Fruit fly (Drosophila melanogaster): Measurements from ENCODE around the gene Mt2.
A peak's percentile ranks its signal among the peaks of the same experiment; 100 is the strongest.

Mt2 gene

DNA sequence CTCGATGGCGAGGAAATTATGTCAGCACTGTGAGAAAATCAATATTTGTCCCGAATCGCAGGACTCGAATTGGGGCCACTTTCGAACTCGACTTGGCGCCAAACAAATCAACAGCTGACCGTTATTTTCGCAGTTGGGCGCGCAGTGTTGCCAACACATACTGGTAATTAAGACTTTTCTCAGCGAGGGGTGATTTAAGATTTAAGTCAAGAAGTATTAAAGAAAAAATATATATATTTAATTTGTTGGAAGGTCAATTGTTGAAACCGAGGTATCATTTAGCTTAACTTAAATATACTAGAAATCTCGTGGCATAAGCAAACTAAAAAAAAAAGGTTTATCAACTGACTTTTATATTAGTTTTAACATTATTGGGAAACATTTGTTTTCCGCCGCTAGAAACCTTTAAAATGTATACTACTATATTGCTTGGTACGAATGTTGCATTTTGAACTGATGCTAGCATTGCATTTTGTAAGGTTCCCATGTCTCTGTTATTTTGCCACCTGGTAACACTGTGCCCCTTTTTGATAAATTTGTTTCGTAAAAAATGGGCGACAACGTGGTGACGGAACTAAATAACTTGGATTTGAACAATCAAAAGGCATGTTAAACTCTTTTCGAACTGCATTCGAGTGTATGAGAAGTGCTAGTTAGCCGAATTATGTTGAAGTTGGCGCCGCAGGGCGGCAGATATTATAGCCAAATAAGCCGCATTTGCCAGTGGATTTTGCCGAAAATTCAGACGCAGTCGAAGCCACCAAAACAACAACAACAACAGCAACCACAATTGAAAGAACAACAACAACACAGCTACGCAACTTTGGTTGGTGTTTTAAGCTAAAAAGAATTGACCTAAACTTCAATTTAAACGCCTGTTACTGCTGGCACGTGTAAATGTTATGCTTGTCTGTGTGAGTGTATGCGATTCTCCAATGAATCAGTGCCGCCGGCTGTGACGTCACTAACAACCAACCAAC, 7.2 kb downstream of the Mt2 start, which contains the start of the genes Patsas and ThrRS:
Patsas (minus strand) TSS at position 55 of the 980 bp plus-strand sequence.
ThrRS (plus strand) TSS at position 521 of the 980 bp plus-strand sequence.
- TF ChIP-seq amos (GFP tag; IDR thresholded peaks at IDR 0.05; ENCODE audit: partially characterized antibody) (0 out of 2 replicates have a peak, but pooled peaks have one; percentile 15), CG8359 (GFP tag; optimal IDR thresholded peaks at IDR 0.05; ENCODE audit: borderline replicate concordance) (peak; percentile 14), abd-A (tag; optimal IDR thresholded peaks at IDR 0.05) (no peak), onecut (GFP tag; IDR thresholded peaks at IDR 0.05) (peak; percentile 97), run (tag; optimal IDR thresholded peaks at IDR 0.05) (peak; percentile 18), CG1792 (GFP tag; optimal IDR thresholded peaks at IDR 0.05) (peak; percentile 53), CG15269 (tag; optimal IDR thresholded peaks at IDR 0.05) (peak; percentile 90), CG32532 (GFP tag; IDR thresholded peaks at IDR 0.05) (peak; percentile 88), CG14014 (GFP tag; IDR thresholded peaks at IDR 0.05) (peak; percentile 85), ranshi (GFP tag; IDR thresholded peaks at IDR 0.05) (peak; percentile 86), wor (GFP tag; IDR thresholded peaks at IDR 0.05) (peak; percentile 32; the same call in 1 of the 2 replicates), CG6272 (GFP tag; IDR thresholded peaks at IDR 0.05) (peak; percentile 85), CG11560 (tag; IDR thresholded peaks at IDR 0.05) (0 out of 3 replicates have a peak, but pooled peaks have one; percentile 51), CG6683 (GFP tag; optimal IDR thresholded peaks at IDR 0.05) (peak; percentile 47), Eip74EF (GFP tag; optimal IDR thresholded peaks at IDR 0.05) (no peak), Xrp1 (GFP tag; IDR thresholded peaks at IDR 0.05) (peak; percentile 82), CG12769 (tag; optimal IDR thresholded peaks at IDR 0.05) (no peak), bcd (GFP tag; optimal IDR thresholded peaks at IDR 0.05) (peak; percentile 87), CG10274 (GFP tag; optimal IDR thresholded peaks at IDR 0.05) (peak; percentile 49), zf30C (GFP tag; optimal IDR thresholded peaks at IDR 0.05) (no peak), ro (GFP tag; IDR thresholded peaks at IDR 0.05) (no peak), Drgx (GFP tag; IDR thresholded peaks at IDR 0.05) (peak; percentile 83), pita (GFP tag; optimal IDR thresholded peaks at IDR 0.05) (no peak), D19A (tag; optimal IDR thresholded peaks at IDR 0.05) (peak; percentile 70), slp2 (GFP tag; optimal IDR thresholded peaks at IDR 0.05) (peak; percentile 73), CG12942 (GFP tag; optimal IDR thresholded peaks at IDR 0.05) (peak; percentile 86), CG13424 (tag; optimal IDR thresholded peaks at IDR 0.05) (peak; percentile 91), CHES-1-like (GFP tag; optimal IDR thresholded peaks at IDR 0.05) (peak; percentile 55), corto (GFP tag; optimal IDR thresholded peaks at IDR 0.05) (no peak), CG6813 (GFP tag; optimal IDR thresholded peaks at IDR 0.05) (peak; percentile 62), pfk (GFP tag; optimal IDR thresholded peaks at IDR 0.05) (no peak), Hmx (GFP tag; optimal IDR thresholded peaks at IDR 0.05) (peak; percentile 41), CG17359 (tag; optimal IDR thresholded peaks at IDR 0.05) (peak; percentile 86), CG31441 (GFP tag; IDR thresholded peaks at IDR 0.05) (peak; percentile 90), CG3847 (GFP tag; IDR thresholded peaks at IDR 0.05) (peak; percentile 90), CG8281 (tag; optimal IDR thresholded peaks at IDR 0.05) (peak; percentile 68), z (GFP tag; IDR thresholded peaks at IDR 0.05) (no peak), ato (GFP tag; IDR thresholded peaks at IDR 0.05; ENCODE audit: partially characterized antibody) (no peak), Antp (GFP tag; optimal IDR thresholded peaks at IDR 0.05) (peak; percentile 67), NK7.1 (GFP tag; optimal IDR thresholded peaks at IDR 0.05) (peak; percentile 48), MBD-R2 (GFP tag; IDR thresholded peaks at IDR 0.05) (peak; percentile 34; the same call in 1 of the 2 replicates), eyg (GFP tag; optimal IDR thresholded peaks at IDR 0.05) (no peak), tx (GFP tag; optimal IDR thresholded peaks at IDR 0.05) (peak; percentile 72), chm (GFP tag; IDR thresholded peaks at IDR 0.05) (peak; percentile 57; the same call in 1 of the 2 replicates), CG14667 (GFP tag; IDR thresholded peaks at IDR 0.05) (peak; percentile 81), CG17361 (GFP tag; IDR thresholded peaks at IDR 0.05) (peak; percentile 95), ind (GFP tag; optimal IDR thresholded peaks at IDR 0.05) (peak; percentile 82), ash1 (GFP tag; optimal IDR thresholded peaks at IDR 0.05) (no peak)
